Fruit fly (Drosophila melanogaster) Kc167 (cell line): ENCODE results near the gene CG13081.

Experiments used
- Myc ChIP-seq: fragments of >200 bp; optimal IDR thresholded peaks from 2 replicates; lab custom pipeline; 2017; ENCODE audit warnings: missing external identifiers
- h ChIP-seq: fragments of >200 bp; optimal IDR thresholded peaks from 3 replicates; lab custom pipeline; 2018; ENCODE audit warnings: missing external identifiers
- insv ChIP-seq: fragments of >200 bp; optimal IDR thresholded peaks from 3 replicates; lab custom pipeline; 2018; ENCODE audit warnings: missing external identifiers
- psq ChIP-seq: fragments of >200 bp; optimal IDR thresholded peaks from 2 replicates; lab custom pipeline; 2017; ENCODE audit warnings: missing external identifiers
- ttk ChIP-seq: sonication (Bioruptor generic); optimal IDR thresholded peaks from 2 replicates; lab custom pipeline; 2017; ENCODE audit warnings: missing external identifiers

- TF ChIP-seq Myc (lab: Kevin White, UChicago) (no peak), ttk (lab: Kevin White, UChicago) (no peak), h (lab: Kevin White, UChicago) (no peak), psq (lab: Kevin White, UChicago) (no peak), insv (lab: Kevin White, UChicago) (no peak)
Measured at dm6 chr2L:19567305-19567898, 27.0 kb downstream of the CG13081 start.
